Fruit fly (Drosophila melanogaster) S2 (cell line): ENCODE data around the gene lili.

Source experiments
- CG8478 ChIP-seq: fragments of >200 bp; optimal IDR thresholded peaks from 2 replicates; lab custom pipeline; 2018
- CTCF ChIP-seq, 2 experiments: fragments of >200 bp; optimal IDR thresholded peaks; 2 replicates each; lab custom pipeline; 2018

DNA sequence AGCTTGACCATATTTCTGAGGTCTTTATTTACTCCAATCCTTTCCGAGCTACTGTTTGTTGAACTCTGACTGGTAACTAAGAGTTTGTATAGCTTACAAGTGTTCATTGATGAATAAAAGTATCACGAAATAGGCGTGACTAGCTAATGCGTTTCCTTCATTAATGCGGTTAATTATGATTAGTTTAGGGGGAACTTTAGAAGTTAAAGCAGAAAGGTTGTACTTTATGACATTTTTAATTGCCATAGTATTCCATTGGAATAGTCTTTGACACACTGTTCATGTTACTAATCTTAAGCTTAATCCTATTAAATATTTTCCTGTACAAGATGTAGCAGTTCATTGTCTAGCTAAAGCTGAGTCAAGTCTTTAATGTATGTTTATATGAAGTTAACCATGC lies 45.9 kb upstream of the lili start, which contains the start of gene ppk22:
- TF ChIP-seq CG8478 (lab: Kevin White, UChicago) (no peak), CTCF (optimal IDR thresholded peaks at IDR 0.05; lab: Kevin White, UChicago) (no peak)
